Worm (Caenorhabditis elegans) whole organism, L3 larva: ENCODE data around the gene fcho-1.

ENCODE experiments used
- elt-2 ChIP-seq: sonication (generic microtip); optimal IDR thresholded peaks from 2 replicates; lab custom pipeline; 2016; ENCODE audit warnings: missing genetic modification reagents, mild to moderate bottlenecking, missing genetic modification characterization, missing compliant biosample characterization
- lin-39 ChIP-seq: fragments of 150-350 bp; optimal IDR thresholded peaks from 2 replicates; lab custom pipeline; 2018; ENCODE audit warnings: missing biosample characterization, missing genetic modification reagents, missing genetic modification characterization
- mdl-1 ChIP-seq: fragments of 150-350 bp; optimal IDR thresholded peaks from 2 replicates; lab custom pipeline; 2014; ENCODE audit warnings: missing biosample characterization, missing genetic modification characterization
- nhr-23 ChIP-seq: fragments of 150-350 bp; optimal IDR thresholded peaks from 2 replicates; lab custom pipeline; 2014; ENCODE audit warnings: missing biosample characterization, missing genetic modification reagents, missing genetic modification characterization
- nhr-25 ChIP-seq: sonication (generic microtip); optimal IDR thresholded peaks from 2 replicates; lab custom pipeline; 2017; ENCODE audit warnings: missing biosample characterization, missing genetic modification characterization
- unc-39 ChIP-seq: sonication (generic microtip); optimal IDR thresholded peaks from 4 replicates; lab custom pipeline; 2017; ENCODE audit warnings: missing biosample characterization, missing genetic modification characterization

ce11 chrII:1285514-1285913 is 24.8 kb upstream of the fcho-1 start, which contains the start of the genes Y57G7A.6 and Y57G7A.3:
- TF ChIP-seq nhr-23 (tag; lab: Kevin White, UChicago) (no peak), nhr-25 (tag; lab: Kevin White, UChicago) (no peak), elt-2 (tag; lab: Kevin White, UChicago) (no peak), lin-39 (no peak), mdl-1 (tag; lab: Kevin White, UChicago) (no peak), unc-39 (tag; lab: Kevin White, UChicago) (no peak)
